Fruit fly (Drosophila melanogaster) whole organism, adult: ENCODE data around the gene CG14219.

Experiments
- CG11617 ChIP-seq: fragments of 200-800 bp; sonication (Bioruptor generic); optimal IDR thresholded peaks from 2 replicates; lab custom pipeline; 2017; ENCODE audit warnings: mild to moderate bottlenecking, missing biosample characterization, missing genetic modification reagents, missing genetic modification characterization
- CG12768 ChIP-seq: fragments of 200-800 bp; sonication (Bioruptor generic); optimal IDR thresholded peaks from 2 replicates; lab custom pipeline; 2017; ENCODE audit warnings: missing biosample characterization, missing genetic modification characterization, mild to moderate bottlenecking, moderate library complexity, missing genetic modification reagents
- CG14711 ChIP-seq: fragments of 200-800 bp; sonication (Bioruptor generic); optimal IDR thresholded peaks from 2 replicates; lab custom pipeline; 2018; ENCODE audit warnings: missing biosample characterization, mild to moderate bottlenecking, missing genetic modification characterization, moderate library complexity
- CG1620 ChIP-seq: fragments of 200-800 bp; sonication (Bioruptor generic); optimal IDR thresholded peaks from 2 replicates; lab custom pipeline; 2016; ENCODE audit warnings: missing biosample characterization, missing genetic modification characterization
- CG33017 ChIP-seq: fragments of 200-800 bp; sonication (Bioruptor generic); optimal IDR thresholded peaks from 2 replicates; lab custom pipeline; 2018; ENCODE audit warnings: missing biosample characterization, mild to moderate bottlenecking, missing genetic modification characterization, moderate library complexity
- CG5204 ChIP-seq: fragments of 200-800 bp; sonication (Bioruptor generic); optimal IDR thresholded peaks from 2 replicates; lab custom pipeline; 2016; ENCODE audit warnings: missing biosample characterization, missing genetic modification characterization
- CG7045 ChIP-seq: fragments of 200-800 bp; sonication (Bioruptor generic); optimal IDR thresholded peaks from 2 replicates; lab custom pipeline; 2017; ENCODE audit warnings: missing biosample characterization, mild to moderate bottlenecking, missing genetic modification characterization
- CG7101 ChIP-seq: fragments of 200-800 bp; sonication (Bioruptor generic); optimal IDR thresholded peaks from 2 replicates; lab custom pipeline; 2018; ENCODE audit warnings: missing biosample characterization, mild to moderate bottlenecking, missing genetic modification characterization, moderate library complexity
- Clk ChIP-seq: fragments of 200-800 bp; sonication (Bioruptor generic); optimal IDR thresholded peaks from 2 replicates; lab custom pipeline; 2017; ENCODE audit warnings: missing biosample characterization, missing genetic modification characterization
- Crg-1 ChIP-seq: fragments of 200-800 bp; sonication (Bioruptor generic); optimal IDR thresholded peaks from 2 replicates; lab custom pipeline; 2016; ENCODE audit warnings: missing biosample characterization, missing genetic modification characterization
- Hr96 ChIP-seq: fragments of 200-800 bp; sonication (Bioruptor generic); optimal IDR thresholded peaks from 2 replicates; lab custom pipeline; 2016; ENCODE audit warnings: missing biosample characterization, missing genetic modification characterization
- Mnt ChIP-seq: fragments of 200-800 bp; sonication (Bioruptor generic); optimal IDR thresholded peaks from 2 replicates; lab custom pipeline; 2016; ENCODE audit warnings: missing biosample characterization, mild to moderate bottlenecking, missing genetic modification characterization
- bab1 ChIP-seq: fragments of 200-800 bp; sonication (Bioruptor generic); optimal IDR thresholded peaks from 3 replicates; lab custom pipeline; 2019; ENCODE audit warnings: missing biosample characterization, mild to moderate bottlenecking, missing genetic modification characterization, moderate library complexity
- cic ChIP-seq: fragments of 200-800 bp; sonication (Bioruptor generic); optimal IDR thresholded peaks from 2 replicates; lab custom pipeline; 2017; ENCODE audit warnings: missing biosample characterization, mild to moderate bottlenecking, missing genetic modification characterization, moderate library complexity
- cnc ChIP-seq, 2 experiments: fragments of >200 bp; optimal IDR thresholded peaks; 2 replicates each; lab custom pipeline; 2017
- kay ChIP-seq: fragments of 200-800 bp; sonication (Bioruptor generic); peaks from one replicate; lab custom pipeline; 2016; ENCODE audit warnings: missing biosample characterization, missing genetic modification characterization, borderline replicate concordance
- ovo ChIP-seq: fragments of 200-800 bp; sonication (Bioruptor generic); optimal IDR thresholded peaks from 2 replicates; lab custom pipeline; 2016; ENCODE audit warnings: missing biosample characterization, missing genetic modification characterization
- pad ChIP-seq: fragments of 200-800 bp; sonication (Bioruptor generic); optimal IDR thresholded peaks from 3 replicates; lab custom pipeline; 2017; ENCODE audit warnings: missing biosample characterization, missing genetic modification characterization, mild to moderate bottlenecking, moderate library complexity, missing genetic modification reagents
- tj ChIP-seq: fragments of 200-800 bp; sonication (Bioruptor generic); optimal IDR thresholded peaks from 3 replicates; lab custom pipeline; 2017; ENCODE audit warnings: missing biosample characterization, mild to moderate bottlenecking, missing genetic modification characterization, moderate library complexity
- toe ChIP-seq: fragments of 200-800 bp; sonication (Bioruptor generic); optimal IDR thresholded peaks from 2 replicates; lab custom pipeline; 2016; ENCODE audit warnings: missing biosample characterization, missing genetic modification characterization

The CG14219 gene

dm6 chrX:19590070-19590469, at the start of gene CG14219:
Gene CG14219 (minus strand): TSS chrX:19590170.
- TF ChIP-seq Hr96 (GFP tag; lab: Kevin White, UChicago) (no peak), toe (GFP tag; lab: Kevin White, UChicago) (no peak), CG11617 (GFP tag; lab: Kevin White, UChicago) (no peak), cnc (optimal IDR thresholded peaks at IDR 0.05; lab: Kevin White, UChicago) (no peak), tj (GFP tag; lab: Kevin White, UChicago) (no peak), CG12768 (GFP tag; lab: Kevin White, UChicago) (no peak)

- TF ChIP-seq cic, result no peak
- no peak for TF ChIP-seq CG33017 (tag; lab: Kevin White, UChicago)
- TF ChIP-seq kay, result no peak
- TF ChIP-seq CG1620 (GFP tag; lab: Kevin White, UChicago), result no peak
- no peak for TF ChIP-seq CG11617 (GFP tag; lab: Kevin White, UChicago)
- no peak for TF ChIP-seq cnc (optimal IDR thresholded peaks at IDR 0.05; lab: Kevin White, UChicago)
- TF ChIP-seq CG5204 (GFP tag; lab: Kevin White, UChicago), result no peak
- TF ChIP-seq CG12768 (GFP tag; lab: Kevin White, UChicago), result no peak
- no peak for TF ChIP-seq bab1 (GFP tag; lab: Kevin White, UChicago)
- TF ChIP-seq Mnt (GFP tag; lab: Kevin White, UChicago), result no peak
- no peak for TF ChIP-seq ovo (GFP tag; lab: Kevin White, UChicago)
Observed at dm6 chrX:19638328-19638940, 48.5 kb upstream of the CG14219 start, which contains the start of gene Rcd-1. Gene Rcd-1 (plus strand): TSS chrX:19638767.

- TF ChIP-seq tj (GFP tag; lab: Kevin White, UChicago), result peak; percentile 26
- no peak for TF ChIP-seq CG5204 (GFP tag; lab: Kevin White, UChicago)
- no peak for TF ChIP-seq Hr96 (GFP tag; lab: Kevin White, UChicago)
- peak; percentile 48 for TF ChIP-seq bab1 (GFP tag; lab: Kevin White, UChicago)
- peak; percentile 96 for TF ChIP-seq pad
- peak; percentile 26 for TF ChIP-seq CG7101 (tag; lab: Kevin White, UChicago)
- peak; percentile 4 for TF ChIP-seq Mnt (GFP tag; lab: Kevin White, UChicago)
Observed at dm6 chrX:19637434-19638327, 47.7 kb upstream of the CG14219 start.

DNA sequence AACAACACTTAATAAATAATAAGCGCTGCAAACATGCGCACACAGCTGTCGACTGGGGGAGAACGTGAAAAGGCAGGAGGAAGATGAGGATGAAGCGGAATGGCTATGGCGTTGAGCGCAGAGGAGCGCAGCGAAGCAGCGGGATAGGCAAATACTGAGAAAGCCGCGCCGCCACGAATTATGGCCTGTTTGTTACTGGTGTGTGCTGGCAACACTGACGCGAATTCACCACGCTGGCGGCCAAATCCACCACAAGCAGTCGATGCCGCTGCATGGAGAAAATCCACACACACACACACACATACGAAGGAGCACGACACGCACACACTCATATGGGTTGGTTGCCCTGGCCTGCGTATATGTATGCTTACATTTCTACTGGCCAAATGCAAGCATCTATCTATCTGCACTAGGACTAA, 47.0 kb upstream of the CG14219 start:
- TF ChIP-seq cnc (optimal IDR thresholded peaks at IDR 0.05; lab: Kevin White, UChicago) (no peak), CG14711 (peak; percentile 71), CG1620 (GFP tag; lab: Kevin White, UChicago) (peak; percentile 4), ovo (GFP tag; lab: Kevin White, UChicago) (no peak), cic (peak; percentile 6), CG7045 (GFP tag; lab: Kevin White, UChicago) (no peak), Clk (GFP tag; lab: Kevin White, UChicago) (no peak), pad (peak; percentile 98), Crg-1 (no peak), CG11617 (GFP tag; lab: Kevin White, UChicago) (peak; percentile 9), CG5204 (GFP tag; lab: Kevin White, UChicago) (no peak), Mnt (GFP tag; lab: Kevin White, UChicago) (peak; percentile 50), bab1 (GFP tag; lab: Kevin White, UChicago) (peak; percentile 27), Hr96 (GFP tag; lab: Kevin White, UChicago) (no peak), CG7101 (tag; lab: Kevin White, UChicago) (peak; percentile 13), kay (no peak), toe (GFP tag; lab: Kevin White, UChicago) (no peak), CG33017 (tag; lab: Kevin White, UChicago) (peak; percentile 19), tj (GFP tag; lab: Kevin White, UChicago) (peak; percentile 5), CG12768 (GFP tag; lab: Kevin White, UChicago) (peak; percentile 4)

DNA sequence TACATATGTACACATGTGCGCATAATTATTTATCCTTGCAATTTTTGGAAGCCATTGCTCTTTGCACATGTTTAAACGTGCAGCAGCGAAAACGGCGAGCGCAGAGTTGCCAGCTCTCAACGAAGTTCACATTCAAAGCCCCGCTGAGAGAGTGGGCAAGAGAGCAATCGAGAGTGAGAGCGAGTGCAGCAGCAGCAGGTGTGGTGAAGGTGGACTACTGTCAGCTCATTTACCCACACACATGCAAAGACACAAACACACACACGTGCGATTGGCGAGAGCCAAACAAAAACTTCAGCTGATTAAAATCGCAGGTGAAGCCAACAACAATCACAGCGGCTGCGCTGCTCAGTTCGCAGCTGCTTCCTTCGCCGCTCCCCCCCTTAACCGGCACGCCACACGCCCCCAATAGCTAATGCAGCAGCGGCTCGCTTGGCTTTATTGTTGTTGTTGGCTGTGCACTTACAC, 41.4 kb upstream of the CG14219 start:
- no peak for TF ChIP-seq CG1620 (GFP tag; lab: Kevin White, UChicago)
- no peak for TF ChIP-seq CG5204 (GFP tag; lab: Kevin White, UChicago)
- TF ChIP-seq CG11617 (GFP tag; lab: Kevin White, UChicago), result peak; percentile 12
- no peak for TF ChIP-seq Crg-1
- no peak for TF ChIP-seq CG7045 (GFP tag; lab: Kevin White, UChicago)
- TF ChIP-seq CG7101 (tag; lab: Kevin White, UChicago), result peak; percentile 10
- peak; percentile 17 for TF ChIP-seq CG12768 (GFP tag; lab: Kevin White, UChicago)
- TF ChIP-seq bab1 (GFP tag; lab: Kevin White, UChicago), result peak; percentile 16
- no peak for TF ChIP-seq Hr96 (GFP tag; lab: Kevin White, UChicago)
- peak; percentile 25 for TF ChIP-seq CG14711
- no peak for TF ChIP-seq cnc (optimal IDR thresholded peaks at IDR 0.05; lab: Kevin White, UChicago)
- TF ChIP-seq cic, result peak; percentile 64
- TF ChIP-seq Mnt (GFP tag; lab: Kevin White, UChicago), result peak; percentile 90
- TF ChIP-seq CG33017 (tag; lab: Kevin White, UChicago), result no peak
- TF ChIP-seq toe (GFP tag; lab: Kevin White, UChicago), result no peak
- TF ChIP-seq ovo (GFP tag; lab: Kevin White, UChicago), result no peak
- peak; percentile 78 for TF ChIP-seq pad
- TF ChIP-seq tj (GFP tag; lab: Kevin White, UChicago), result peak; percentile 60
- TF ChIP-seq kay, result no peak
